Fruit fly (Drosophila melanogaster): ENCODE results near the gene Hr96.

dm6 chr3R:25004064-25004463 is 21.0 kb upstream of the Hr96 start:
- no peak for TF ChIP-seq Myc (optimal IDR thresholded peaks at IDR 0.05)
- no peak for TF ChIP-seq h (optimal IDR thresholded peaks at IDR 0.05)
- TF ChIP-seq Sin3A (optimal IDR thresholded peaks at IDR 0.05) = no peak
- no peak for TF ChIP-seq psq (optimal IDR thresholded peaks at IDR 0.05)
- no peak for TF ChIP-seq ttk (optimal IDR thresholded peaks at IDR 0.05)
- TF ChIP-seq insv (optimal IDR thresholded peaks at IDR 0.05) = no peak
